Fruit fly (Drosophila melanogaster): ENCODE measurements around the gene CG6707.
A peak's percentile ranks its signal among the peaks of the same experiment; 100 is the strongest.

Gene CG6707

DNA sequence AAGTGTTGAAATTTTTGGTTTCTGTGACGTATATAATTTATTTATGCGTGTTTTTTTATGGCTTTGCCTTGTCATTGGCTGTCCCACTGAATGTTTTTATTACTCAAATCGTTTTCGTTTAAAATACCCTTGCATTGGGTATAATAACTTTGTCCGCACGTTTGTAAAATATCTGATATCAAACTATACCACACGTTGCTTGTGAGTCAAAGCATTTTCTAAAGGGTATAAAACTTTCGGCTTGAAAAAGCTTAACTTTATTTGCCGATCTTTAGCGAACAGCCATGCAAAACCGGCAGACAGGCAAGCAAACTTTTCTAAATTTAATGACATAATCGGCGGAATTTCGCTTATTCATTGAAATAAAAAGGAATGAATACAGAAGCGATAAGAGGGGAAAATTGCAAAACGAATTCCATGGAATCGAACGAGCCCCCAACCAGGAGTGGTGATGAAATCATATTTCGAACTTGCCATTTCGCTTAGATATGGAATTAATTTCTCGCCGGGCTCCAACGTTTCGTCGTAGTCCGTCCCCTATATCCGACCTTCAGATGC, 50.9 kb downstream of the CG6707 start (continued):
- peak; percentile 59 for TF ChIP-seq fd3F (GFP tag; optimal IDR thresholded peaks at IDR 0.05)
- peak; percentile 29 for TF ChIP-seq Hsf (GFP tag; optimal IDR thresholded peaks at IDR 0.05)
- TF ChIP-seq dpn (GFP tag; optimal IDR thresholded peaks at IDR 0.05), result peak; percentile 48 to 52
- TF ChIP-seq CG16863 (GFP tag; optimal IDR thresholded peaks at IDR 0.05), result peak; percentile 24
- peak; percentile 34 for TF ChIP-seq Blimp-1 (GFP tag; optimal IDR thresholded peaks at IDR 0.05)
- TF ChIP-seq CG2202 (tag; optimal IDR thresholded peaks at IDR 0.05), result no peak
- TF ChIP-seq Trl (optimal IDR thresholded peaks at IDR 0.05), result no peak
- TF ChIP-seq Trl (GFP tag; optimal IDR thresholded peaks at IDR 0.05), result no peak
- TF ChIP-seq CG7987 (GFP tag; optimal IDR thresholded peaks at IDR 0.05), result peak; percentile 19
- TF ChIP-seq rib (GFP tag; IDR thresholded peaks at IDR 0.05), result peak; percentile 81
- no peak for TF ChIP-seq CG4820 (GFP tag; optimal IDR thresholded peaks at IDR 0.05)
- TF ChIP-seq unpg (GFP tag; optimal IDR thresholded peaks at IDR 0.05), result peak; percentile 44
- TF ChIP-seq shn (GFP tag; optimal IDR thresholded peaks at IDR 0.05), result peak; percentile 23
- TF ChIP-seq CG12219 (GFP tag; optimal IDR thresholded peaks at IDR 0.05), result peak; percentile 19
- TF ChIP-seq CG4424 (GFP tag; optimal IDR thresholded peaks at IDR 0.05), result peak; percentile 30
- TF ChIP-seq MTF-1 (GFP tag; optimal IDR thresholded peaks at IDR 0.05; ENCODE audit: borderline replicate concordance), result no peak
- peak; percentile 38 for TF ChIP-seq Ptx1 (GFP tag; IDR thresholded peaks at IDR 0.05)
- peak; percentile 56 for TF ChIP-seq CG17385 (GFP tag; optimal IDR thresholded peaks at IDR 0.05)
- TF ChIP-seq ase (GFP tag; IDR thresholded peaks at IDR 0.05), result peak; percentile 42; the same call in 2 of the 3 replicates
- TF ChIP-seq CG6689 (GFP tag; IDR thresholded peaks at IDR 0.05), result 0 out of 2 replicates have a peak, but pooled peaks have one; percentile 22
- TF ChIP-seq CG12769 (tag; optimal IDR thresholded peaks at IDR 0.05), result peak; percentile 79
- TF ChIP-seq btn (GFP tag; optimal IDR thresholded peaks at IDR 0.05), result no peak
- no peak for TF ChIP-seq gsb (GFP tag; IDR thresholded peaks at IDR 0.05)
- TF ChIP-seq gt (GFP tag; IDR thresholded peaks at IDR 0.05), result 0 out of 2 replicates have a peak, but pooled peaks have one; percentile 8
- TF ChIP-seq GATAe (GFP tag; conservative IDR thresholded peaks at IDR 0.05), result no peak
- peak; percentile 16 for TF ChIP-seq CG13894 (tag; optimal IDR thresholded peaks at IDR 0.05)
- no peak for TF ChIP-seq Atf-2 (GFP tag; optimal IDR thresholded peaks at IDR 0.05)
- TF ChIP-seq dmrt11E (tag; optimal IDR thresholded peaks at IDR 0.05), result no peak
- peak; percentile 23 for TF ChIP-seq scrt (GFP tag; optimal IDR thresholded peaks at IDR 0.05)
- peak; percentile 49 to 75 for TF ChIP-seq Pdp1 (GFP tag; optimal IDR thresholded peaks at IDR 0.05)
- TF ChIP-seq lola (GFP tag; optimal IDR thresholded peaks at IDR 0.05), result no peak
- no peak for TF ChIP-seq ftz-f1 (GFP tag; optimal IDR thresholded peaks at IDR 0.05)
- peak; percentile 24 for TF ChIP-seq CG10274 (GFP tag; optimal IDR thresholded peaks at IDR 0.05)
- no peak for TF ChIP-seq CG31388 (GFP tag; optimal IDR thresholded peaks at IDR 0.05)
- peak; percentile 23 for TF ChIP-seq nmo (GFP tag; optimal IDR thresholded peaks at IDR 0.05)
- peak; percentile 69 for TF ChIP-seq Meics (GFP tag; optimal IDR thresholded peaks at IDR 0.05)
- peak; percentile 67 for TF ChIP-seq mam (GFP tag; optimal IDR thresholded peaks at IDR 0.05)
- no peak for TF ChIP-seq crol (GFP tag; IDR thresholded peaks at IDR 0.05)
- TF ChIP-seq Fer2 (tag; optimal IDR thresholded peaks at IDR 0.05), result no peak
- TF ChIP-seq az2 (GFP tag; optimal IDR thresholded peaks at IDR 0.05), result peak; percentile 17
- no peak for TF ChIP-seq CG10565 (GFP tag; optimal IDR thresholded peaks at IDR 0.05)
- TF ChIP-seq CG18764 (GFP tag; optimal IDR thresholded peaks at IDR 0.05), result peak; percentile 32
- peak; percentile 46 for TF ChIP-seq CG30403 (GFP tag; optimal IDR thresholded peaks at IDR 0.05)
- TF ChIP-seq CG6854 (GFP tag; optimal IDR thresholded peaks at IDR 0.05), result peak; percentile 15
- peak; percentile 33; the same call in 2 of the 4 replicates for TF ChIP-seq Gug (GFP tag; IDR thresholded peaks at IDR 0.05)
- TF ChIP-seq schlank (tag; optimal IDR thresholded peaks at IDR 0.05), result peak; percentile 46
- peak; percentile 57; the same call in 2 of the 3 replicates for TF ChIP-seq dysf (GFP tag; IDR thresholded peaks at IDR 0.05)
- TF ChIP-seq chif (GFP tag; optimal IDR thresholded peaks at IDR 0.05), result peak in 1 of 2 experiments; percentile 48
- peak; percentile 30 for TF ChIP-seq Hmr (GFP tag; optimal IDR thresholded peaks at IDR 0.05)
- TF ChIP-seq sqz (GFP tag; optimal IDR thresholded peaks at IDR 0.05), result peak; percentile 47

Measured in whole organism, embryonic.